Worm (Caenorhabditis elegans) whole organism, L4 larva: ENCODE measurements around the gene dmsr-16.

ENCODE experiments used
- T26A8.4 ChIP-seq: fragments of 200-800 bp; sonication (Bioruptor generic); IDR thresholded peaks from 2 replicates; pipeline ENCODE4 v1.3.6; 2022; ENCODE audit warnings: missing genetic modification characterization, missing compliant biosample characterization
- aly-2 ChIP-seq: sonication (generic microtip); optimal IDR thresholded peaks from 2 replicates; lab custom pipeline; 2018; ENCODE audit warnings: missing biosample characterization, missing genetic modification characterization
- ama-1 ChIP-seq: fragments of 150-350 bp; optimal IDR thresholded peaks from 2 replicates; lab custom pipeline; 2014; ENCODE audit warnings: inconsistent platforms, mixed read lengths
- egl-27 ChIP-seq: sonication (generic microtip); optimal IDR thresholded peaks from 3 replicates; lab custom pipeline; 2017; ENCODE audit warnings: missing biosample characterization, missing genetic modification reagents, missing genetic modification characterization
- madf-5 ChIP-seq, 2 experiments: fragments of 200-800 bp; sonication (Bioruptor generic); IDR thresholded peaks; 2 replicates each; pipeline ENCODE4 v1.3.6; 2022; ENCODE audit warnings: missing compliant biosample characterization in 2 of 2, missing genetic modification characterization in 2 of 2
- mdl-1 ChIP-seq, 2 experiments: fragments of 150-350 bp in 1 of 2; sonication (generic microtip) in 1 of 2; optimal IDR thresholded peaks; 2 replicates each; lab custom pipeline; 2014 to 2017; ENCODE audit warnings: missing biosample characterization in 2 of 2, missing genetic modification characterization in 2 of 2
- nhr-28 ChIP-seq: fragments of 150-350 bp; optimal IDR thresholded peaks from 2 replicates; lab custom pipeline; 2014; ENCODE audit warnings: missing biosample characterization, missing genetic modification characterization
- unc-62 ChIP-seq, 3 experiments: fragments of 150-350 bp in 1 of 3; sonication (generic microtip); optimal IDR thresholded peaks in 2 of 3; peaks in 1 of 3; 1 replicate in 1 of 3; 2 replicates in 2 of 3; lab custom pipeline; 2014 to 2017; ENCODE audit warnings: missing biosample characterization in 3 of 3, missing genetic modification characterization in 3 of 3, missing genetic modification reagents in 3 of 3, missing genotype in 1 of 3

- TF ChIP-seq egl-27 (tag; lab: Kevin White, UChicago) (no peak), T26A8.4 (GFP tag; lab: Robert Waterston, UW) (no peak), ama-1 (lab: Kevin White, UChicago) (no peak), madf-5 (GFP tag; IDR thresholded peaks at IDR 0.05; lab: Robert Waterston, UW) (peak in 1 of 2 experiments; percentile 35; a peak in 1 of 4 replicates), nhr-28 (tag; lab: Kevin White, UChicago) (no peak), mdl-1 (tag; optimal IDR thresholded peaks at IDR 0.05; lab: Kevin White, UChicago) (no peak), aly-2 (tag; lab: Kevin White, UChicago) (no peak), unc-62 (GFP tag; optimal IDR thresholded peaks at IDR 0.05 in 1 of 2; lab: Kevin White, UChicago) (peak in 1 of 2 experiments; percentile 63), unc-62 (tag; optimal IDR thresholded peaks at IDR 0.05; lab: Kevin White, UChicago) (no peak)
Observed at ce11 chrV:6783044-6783625, 25.7 kb downstream of the dmsr-16 start.
